Worm (Caenorhabditis elegans) whole organism, L2 larva: ENCODE results near the gene egl-44.

ENCODE experiments used
- R02D3.7 ChIP-seq: fragments of 150-350 bp; optimal IDR thresholded peaks from 2 replicates; lab custom pipeline; 2014; ENCODE audit warnings: missing biosample characterization, missing genetic modification characterization
- ama-1 ChIP-seq: fragments of 150-350 bp; optimal IDR thresholded peaks from 2 replicates; lab custom pipeline; 2018; ENCODE audit warnings: inconsistent platforms
- mdl-1 ChIP-seq, 2 experiments: fragments of 150-350 bp in 1 of 2; sonication (generic microtip) in 1 of 2; optimal IDR thresholded peaks; 2 replicates each; lab custom pipeline; 2017; ENCODE audit warnings: missing biosample characterization in 2 of 2, missing genetic modification characterization in 2 of 2
- nhr-11 ChIP-seq: fragments of 150-350 bp; optimal IDR thresholded peaks from 2 replicates; lab custom pipeline; 2014; ENCODE audit warnings: missing biosample characterization, missing genetic modification characterization
- nhr-12 ChIP-seq: fragments of 150-350 bp; optimal IDR thresholded peaks from 2 replicates; lab custom pipeline; 2014; ENCODE audit warnings: missing biosample characterization, missing genetic modification characterization
- nhr-77 ChIP-seq: fragments of 150-350 bp; optimal IDR thresholded peaks from 2 replicates; lab custom pipeline; 2014; ENCODE audit warnings: missing biosample characterization, missing genetic modification characterization
- snpc-4 ChIP-seq: fragments of 150-350 bp; optimal IDR thresholded peaks from 2 replicates; lab custom pipeline; 2014; ENCODE audit warnings: missing biosample characterization, missing genetic modification characterization

- no peak for TF ChIP-seq nhr-77 (tag; lab: Kevin White, UChicago)
- no peak for TF ChIP-seq ama-1
- no peak for TF ChIP-seq R02D3.7 (tag; lab: Kevin White, UChicago)
- no peak for TF ChIP-seq nhr-11 (tag; lab: Kevin White, UChicago)
- TF ChIP-seq nhr-12 (tag; lab: Kevin White, UChicago) = no peak
- no peak for TF ChIP-seq snpc-4
- no peak for TF ChIP-seq mdl-1 (tag; optimal IDR thresholded peaks at IDR 0.05; lab: Kevin White, UChicago)
These were observed 3.5 kb downstream of the egl-44 start for ce11 chrII:5931904-5932764.
